Fruit fly (Drosophila melanogaster) whole organism, adult: ENCODE measurements around the gene Spn28Db.

Experiments
- CG11617 ChIP-seq: fragments of 200-800 bp; sonication (Bioruptor generic); optimal IDR thresholded peaks from 2 replicates; lab custom pipeline; 2017; ENCODE audit warnings: mild to moderate bottlenecking, missing biosample characterization, missing genetic modification reagents, missing genetic modification characterization
- CG5204 ChIP-seq: fragments of 200-800 bp; sonication (Bioruptor generic); optimal IDR thresholded peaks from 2 replicates; lab custom pipeline; 2016; ENCODE audit warnings: missing biosample characterization, missing genetic modification characterization
- Crg-1 ChIP-seq: fragments of 200-800 bp; sonication (Bioruptor generic); optimal IDR thresholded peaks from 2 replicates; lab custom pipeline; 2016; ENCODE audit warnings: missing biosample characterization, missing genetic modification characterization
- kay ChIP-seq: fragments of 200-800 bp; sonication (Bioruptor generic); peaks from one replicate; lab custom pipeline; 2016; ENCODE audit warnings: missing biosample characterization, missing genetic modification characterization, borderline replicate concordance
- tj ChIP-seq: fragments of 200-800 bp; sonication (Bioruptor generic); optimal IDR thresholded peaks from 3 replicates; lab custom pipeline; 2017; ENCODE audit warnings: missing biosample characterization, mild to moderate bottlenecking, missing genetic modification characterization, moderate library complexity
- toe ChIP-seq: fragments of 200-800 bp; sonication (Bioruptor generic); optimal IDR thresholded peaks from 2 replicates; lab custom pipeline; 2016; ENCODE audit warnings: missing biosample characterization, missing genetic modification characterization

dm6 chr2L:7887333-7887732 lies 3.2 kb downstream of the Spn28Db start, which contains the start of gene CG7102:
- no peak for TF ChIP-seq Crg-1 (GFP tag; lab: Kevin White, UChicago)
- TF ChIP-seq toe (GFP tag; lab: Kevin White, UChicago), result no peak
- no peak for TF ChIP-seq kay
- TF ChIP-seq CG11617, result no peak
- no peak for TF ChIP-seq CG5204
- no peak for TF ChIP-seq tj (GFP tag; lab: Kevin White, UChicago)
